Worm (Caenorhabditis elegans): ENCODE data around the gene pnk-4.

Gene pnk-4

ce11 chrX:5077696-5078343 lies 9.8 kb upstream of the pnk-4 start, which contains the start of gene cal-5 (continued):
- TF ChIP-seq lin-29 (GFP tag; IDR thresholded peaks at IDR 0.05): no peak
- no peak for TF ChIP-seq ZK546.5 (tag; optimal IDR thresholded peaks at IDR 0.05)
- TF ChIP-seq daf-8 (GFP tag; IDR thresholded peaks at IDR 0.05): no peak
- TF ChIP-seq nhr-42 (GFP tag; IDR thresholded peaks at IDR 0.05): 0 out of 2 replicates have a peak, but pooled peaks have one; percentile 31
- no peak for TF ChIP-seq ceh-44 (GFP tag; IDR thresholded peaks at IDR 0.05)
- TF ChIP-seq mxl-3 (GFP tag; optimal IDR thresholded peaks at IDR 0.05): peak; percentile 94
- TF ChIP-seq Y5F2A.4 (GFP tag; optimal IDR thresholded peaks at IDR 0.05): no peak
- TF ChIP-seq saeg-2 (GFP tag; IDR thresholded peaks at IDR 0.05): no peak
- no peak for TF ChIP-seq F37D6.2 (tag; optimal IDR thresholded peaks at IDR 0.05)
- TF ChIP-seq egl-27 (tag; optimal IDR thresholded peaks at IDR 0.05): no peak
- TF ChIP-seq nhr-25 (tag; optimal IDR thresholded peaks at IDR 0.05; ENCODE audit: borderline replicate concordance, insufficient read depth): no peak
- TF ChIP-seq dpl-1 (GFP tag; optimal IDR thresholded peaks at IDR 0.05): peak; percentile 4
- no peak for TF ChIP-seq dmd-9 (GFP tag; IDR thresholded peaks at IDR 0.05)
- TF ChIP-seq duxl-1 (tag; optimal IDR thresholded peaks at IDR 0.05; ENCODE audit: poor library complexity): peak; percentile 39
- peak; percentile 35; the same call in 1 of the 2 replicates for TF ChIP-seq egl-43 (GFP tag; IDR thresholded peaks at IDR 0.05)
- no peak for TF ChIP-seq Y105C5A.15 (GFP tag; IDR thresholded peaks at IDR 0.05)
- TF ChIP-seq ztf-7 (tag; optimal IDR thresholded peaks at IDR 0.05): no peak
- TF ChIP-seq spr-1 (tag; optimal IDR thresholded peaks at IDR 0.05): no peak
- no peak for TF ChIP-seq ces-1 (GFP tag; optimal IDR thresholded peaks at IDR 0.05)
- no peak for TF ChIP-seq nhr-6 (tag; optimal IDR thresholded peaks at IDR 0.05)
- peak; percentile 24 for TF ChIP-seq nhr-77 (tag; optimal IDR thresholded peaks at IDR 0.05)
- no peak for TF ChIP-seq nhr-102 (tag; optimal IDR thresholded peaks at IDR 0.05)
- TF ChIP-seq lin-1 (GFP tag; IDR thresholded peaks at IDR 0.05): peak; percentile 47; the same call in 1 of the 2 replicates
- no peak for TF ChIP-seq fos-1 (tag; optimal IDR thresholded peaks at IDR 0.05)
- no peak for TF ChIP-seq hlh-30 (tag; optimal IDR thresholded peaks at IDR 0.05; ENCODE audit: insufficient read depth)
- TF ChIP-seq ceh-62 (tag; optimal IDR thresholded peaks at IDR 0.05): no peak
- no peak for TF ChIP-seq snpc-1.2 (GFP tag; IDR thresholded peaks at IDR 0.05)
- TF ChIP-seq Y48G9A.11 (GFP tag; IDR thresholded peaks at IDR 0.05): no peak
- TF ChIP-seq unc-130 (GFP tag; optimal IDR thresholded peaks at IDR 0.05): no peak
- TF ChIP-seq snpc-4 (tag; optimal IDR thresholded peaks at IDR 0.05): no peak
- 0 out of 2 replicates have a peak, but pooled peaks have one; percentile 15 for TF ChIP-seq ctbp-1 (GFP tag; IDR thresholded peaks at IDR 0.05)
- peak; percentile 25 to 59 for TF ChIP-seq mdl-1 (tag; optimal IDR thresholded peaks at IDR 0.05)
- no peak for TF ChIP-seq ceh-82 (tag; optimal IDR thresholded peaks at IDR 0.05)
- TF ChIP-seq T20F7.1 (GFP tag; optimal IDR thresholded peaks at IDR 0.05): no peak
- no peak for TF ChIP-seq madf-5 (GFP tag; IDR thresholded peaks at IDR 0.05)
- no peak for TF ChIP-seq lin-15B (tag; optimal IDR thresholded peaks at IDR 0.05)

ce11 chrX:5079297-5079696 lies 8.3 kb upstream of the pnk-4 start:
- no peak for TF ChIP-seq jun-1 (tag; optimal IDR thresholded peaks at IDR 0.05)
- TF ChIP-seq dmd-9 (GFP tag; IDR thresholded peaks at IDR 0.05): no peak
- peak; percentile 15 for TF ChIP-seq nhr-28 (tag; optimal IDR thresholded peaks at IDR 0.05)
- 0 out of 2 replicates have a peak, but pooled peaks have one; percentile 37 for TF ChIP-seq ceh-20 (GFP tag; IDR thresholded peaks at IDR 0.05)
- TF ChIP-seq mdt-29 (GFP tag; IDR thresholded peaks at IDR 0.05): no peak
- TF ChIP-seq unc-62 (GFP tag; optimal IDR thresholded peaks at IDR 0.05 in 1 of 2): peak in 1 of 2 experiments; percentile 35
- no peak for TF ChIP-seq unc-62 (tag; optimal IDR thresholded peaks at IDR 0.05)
- peak in 1 of 2 experiments; percentile 16 for TF ChIP-seq mdl-1 (tag; optimal IDR thresholded peaks at IDR 0.05)
- peak; percentile 34; the same call in 1 of the 2 replicates for TF ChIP-seq dmd-6 (GFP tag; IDR thresholded peaks at IDR 0.05)
- 0 out of 2 replicates have a peak, but pooled peaks have one; percentile 17 for TF ChIP-seq tra-1 (GFP tag; IDR thresholded peaks at IDR 0.05)
- no peak for TF ChIP-seq hmg-1.1 (GFP tag; IDR thresholded peaks at IDR 0.05)
- TF ChIP-seq Y48G9A.11 (GFP tag; IDR thresholded peaks at IDR 0.05): no peak
